Fruit fly (Drosophila melanogaster) whole organism, wandering third instar larva: ENCODE data around the gene CG15160.

Experiments used
- Hnf4 ChIP-seq: fragments of 200-800 bp; sonication (Bioruptor generic); optimal IDR thresholded peaks from 2 replicates; lab custom pipeline; 2016; ENCODE audit warnings: missing biosample characterization, mild to moderate bottlenecking, missing genetic modification characterization
- Myc ChIP-seq: fragments of >200 bp; optimal IDR thresholded peaks from 2 replicates; lab custom pipeline; 2017
- N ChIP-seq: fragments of >200 bp; optimal IDR thresholded peaks from 2 replicates; lab custom pipeline; 2018; ENCODE audit warnings: missing biosample characterization, missing external identifiers, missing genetic modification characterization
- dl ChIP-seq, 2 experiments: fragments of 175-275, 200-275 bp in 1 of 2; fragments of 200-275 bp in 1 of 2; sonication (Bioruptor generic); optimal IDR thresholded peaks; lab custom pipeline; 2018; ENCODE audit warnings: mild to moderate bottlenecking in 2 of 2, missing biosample characterization in 2 of 2, missing genetic modification characterization in 2 of 2, moderate library complexity in 2 of 2; ENCODE audit not compliant: partially characterized antibody in 2 of 2, insufficient read depth in 1 of 2
- dmrt93B ChIP-seq: fragments of 200-800 bp; sonication (Bioruptor generic); optimal IDR thresholded peaks from 2 replicates; lab custom pipeline; 2018; ENCODE audit warnings: missing biosample characterization, mild to moderate bottlenecking, missing genetic modification characterization
- h ChIP-seq: fragments of 200-800 bp; sonication (Bioruptor generic); optimal IDR thresholded peaks from 3 replicates; lab custom pipeline; 2016; ENCODE audit warnings: missing biosample characterization, mild to moderate bottlenecking, missing genetic modification characterization
- psq ChIP-seq: fragments of 200-800 bp; sonication (Bioruptor generic); optimal IDR thresholded peaks from 3 replicates; lab custom pipeline; 2017; ENCODE audit warnings: missing biosample characterization, mild to moderate bottlenecking, missing genetic modification characterization, moderate library complexity

- TF ChIP-seq h (GFP tag; lab: Kevin White, UChicago) (no peak), Myc (no peak), psq (no peak), dl (GFP tag; optimal IDR thresholded peaks at IDR 0.05; lab: Kevin White, UChicago; ENCODE audit: insufficient read depth in 1 of 2, partially characterized antibody in 2 of 2) (no peak), N (GFP tag; lab: Kevin White, UChicago) (no peak), dmrt93B (no peak), Hnf4 (no peak)
Observed at dm6 chr2L:18629144-18629543, 38.5 kb downstream of the CG15160 start.
